Fruit fly (Drosophila melanogaster) whole organism, embryonic: ENCODE results near the gene CG34295.
A peak's percentile ranks its signal among the peaks of the same experiment; 100 is the strongest.

ENCODE experiments used
- Abd-B ChIP-seq: fragments of 200-800 bp; sonication (Bioruptor generic); optimal IDR thresholded peaks from 2 replicates; lab custom pipeline; 2018; ENCODE audit warnings: missing biosample characterization, mild to moderate bottlenecking, missing genetic modification characterization, moderate library complexity
- CG10543 ChIP-seq: fragments of 200-800 bp; sonication (Bioruptor generic); optimal IDR thresholded peaks from 3 replicates; lab custom pipeline; 2017; ENCODE audit warnings: missing biosample characterization, mild to moderate bottlenecking, missing genetic modification characterization, moderate library complexity
- CG12071 ChIP-seq: fragments of 200-800 bp; sonication (Bioruptor generic); optimal IDR thresholded peaks from 3 replicates; lab custom pipeline; 2018; ENCODE audit warnings: missing biosample characterization, mild to moderate bottlenecking, missing genetic modification characterization
- CG12236 ChIP-seq: fragments of 200-800 bp; sonication (Bioruptor generic); optimal IDR thresholded peaks from 2 replicates; lab custom pipeline; 2016; ENCODE audit warnings: missing biosample characterization, missing genetic modification characterization
- CG12659 ChIP-seq: fragments of 200-800 bp; sonication (Bioruptor generic); optimal IDR thresholded peaks from 3 replicates; lab custom pipeline; 2017; ENCODE audit warnings: mild to moderate bottlenecking, missing biosample characterization, missing genetic modification reagents, missing genetic modification characterization
- CG13287 ChIP-seq: fragments of 200-800 bp; sonication (Bioruptor generic); IDR thresholded peaks from 2 replicates; pipeline ENCODE4 v1.3.6; 2022; ENCODE audit warnings: missing biosample characterization, missing genetic modification characterization; ENCODE audit not compliant: partially characterized antibody
- CG13624 ChIP-seq: fragments of 200-800 bp; sonication (Bioruptor generic); optimal IDR thresholded peaks from 2 replicates; lab custom pipeline; 2016; ENCODE audit warnings: missing biosample characterization, missing genetic modification characterization
- CG15073 ChIP-seq: fragments of 200-800 bp; sonication (Bioruptor generic); optimal IDR thresholded peaks from 2 replicates; lab custom pipeline; 2016; ENCODE audit warnings: missing biosample characterization, missing genetic modification characterization
- CG15479 ChIP-seq: fragments of 200-800 bp; sonication (Bioruptor generic); optimal IDR thresholded peaks from 3 replicates; lab custom pipeline; 2019; ENCODE audit warnings: missing biosample characterization, mild to moderate bottlenecking, missing genetic modification characterization, moderate library complexity
- CG15514 ChIP-seq: fragments of 200-800 bp; sonication (Bioruptor generic); optimal IDR thresholded peaks from 3 replicates; lab custom pipeline; 2017; ENCODE audit warnings: missing biosample characterization, missing genetic modification characterization, mild to moderate bottlenecking, moderate library complexity, missing genetic modification reagents
- CG1647 ChIP-seq: fragments of 200-800 bp; sonication (Bioruptor generic); optimal IDR thresholded peaks from 3 replicates; lab custom pipeline; 2016; ENCODE audit warnings: missing biosample characterization, missing genetic modification characterization
- CG17186 ChIP-seq: fragments of 200-800 bp; sonication (Bioruptor generic); optimal IDR thresholded peaks from 3 replicates; lab custom pipeline; 2017; ENCODE audit warnings: missing biosample characterization, missing genetic modification reagents, missing genetic modification characterization
- CG30020 ChIP-seq: fragments of 200-800 bp; optimal IDR thresholded peaks from 2 replicates; lab custom pipeline; 2019; ENCODE audit warnings: missing biosample characterization, mild to moderate bottlenecking, missing genetic modification characterization, moderate library complexity
- CG34224 ChIP-seq: fragments of 200-800 bp; sonication (Bioruptor generic); IDR thresholded peaks from 3 replicates; pipeline ENCODE4 v1.3.6; 2022; ENCODE audit warnings: missing biosample characterization, missing genetic modification characterization; ENCODE audit not compliant: partially characterized antibody
- CG34422 ChIP-seq: fragments of 200-800 bp; sonication (Bioruptor generic); IDR thresholded peaks from 3 replicates; pipeline ENCODE4 v1.3.6; 2022; ENCODE audit warnings: missing biosample characterization, missing genetic modification characterization
- CG4617 ChIP-seq: fragments of 200-800 bp; sonication (Bioruptor generic); optimal IDR thresholded peaks from 3 replicates; lab custom pipeline; 2016; ENCODE audit warnings: missing biosample characterization, missing genetic modification characterization, borderline replicate concordance
- CG4707 ChIP-seq: fragments of 200-800 bp; sonication (Bioruptor generic); optimal IDR thresholded peaks from 2 replicates; lab custom pipeline; 2018; ENCODE audit warnings: missing biosample characterization, mild to moderate bottlenecking, missing genetic modification characterization, moderate library complexity
- CG6272 ChIP-seq: fragments of 200-800 bp; sonication (Bioruptor generic); IDR thresholded peaks from 2 replicates; pipeline ENCODE4 v1.3.6; 2022; ENCODE audit warnings: missing biosample characterization, missing genetic modification characterization
- CG6683 ChIP-seq: fragments of 200-800 bp; sonication (Bioruptor generic); optimal IDR thresholded peaks from 2 replicates; lab custom pipeline; 2017; ENCODE audit warnings: missing biosample characterization, mild to moderate bottlenecking, missing genetic modification characterization, missing genetic modification reagents
- CG7987 ChIP-seq: fragments of 200-800 bp; sonication (Bioruptor generic); optimal IDR thresholded peaks from 2 replicates; lab custom pipeline; 2018; ENCODE audit warnings: missing biosample characterization, mild to moderate bottlenecking, missing genetic modification characterization, moderate library complexity
- CG8290 ChIP-seq, 3 experiments: fragments of 200-800 bp; sonication (Bioruptor generic); optimal IDR thresholded peaks; 2 replicates each; lab custom pipeline; 2016 to 2019; ENCODE audit warnings: missing biosample characterization in 3 of 3, missing genetic modification characterization in 3 of 3, mild to moderate bottlenecking in 2 of 3, moderate library complexity in 1 of 3
- CG9215 ChIP-seq: fragments of 200-800 bp; sonication (Bioruptor generic); IDR thresholded peaks from 2 replicates; pipeline ENCODE4 v1.3.6; 2022; ENCODE audit warnings: missing biosample characterization, missing genetic modification characterization
- CTCF ChIP-seq: fragments of 200-800 bp; sonication (Bioruptor generic); optimal IDR thresholded peaks from 2 replicates; lab custom pipeline; 2017; ENCODE audit warnings: missing biosample characterization, mild to moderate bottlenecking, missing genetic modification characterization, moderate library complexity
- CrebB ChIP-seq: fragments of 200-800 bp; sonication (Bioruptor generic); optimal IDR thresholded peaks from 3 replicates; lab custom pipeline; 2018; ENCODE audit warnings: missing biosample characterization, mild to moderate bottlenecking, missing genetic modification characterization
- Dbx ChIP-seq: fragments of 200-800 bp; sonication (Bioruptor generic); IDR thresholded peaks from 3 replicates; pipeline ENCODE4 v1.3.6; 2022; ENCODE audit warnings: missing biosample characterization, missing genetic modification characterization
- E2f1 ChIP-seq: fragments of 200-800 bp; sonication (Bioruptor generic); IDR thresholded peaks from 2 replicates; pipeline ENCODE4 v1.3.6; 2022; ENCODE audit warnings: missing biosample characterization, missing genetic modification characterization
- E2f2 ChIP-seq: fragments of 200-800 bp; sonication (Bioruptor generic); IDR thresholded peaks from 2 replicates; pipeline ENCODE4 v1.3.6; 2022; ENCODE audit warnings: missing biosample characterization, missing genetic modification characterization
- HLH4C ChIP-seq: fragments of 200-800 bp; sonication (Bioruptor generic); IDR thresholded peaks from 3 replicates; pipeline ENCODE4 v1.3.6; 2022; ENCODE audit warnings: missing biosample characterization, missing genetic modification characterization; ENCODE audit not compliant: partially characterized antibody
- HmgZ ChIP-seq: fragments of 200-800 bp; sonication (Bioruptor generic); optimal IDR thresholded peaks from 2 replicates; lab custom pipeline; 2018; ENCODE audit warnings: missing biosample characterization, mild to moderate bottlenecking, missing genetic modification characterization
- Meics ChIP-seq: fragments of 200-800 bp; sonication (Bioruptor generic); optimal IDR thresholded peaks from 2 replicates; lab custom pipeline; 2017; ENCODE audit warnings: missing biosample characterization, mild to moderate bottlenecking, missing genetic modification characterization
- NFAT ChIP-seq: fragments of 200-800 bp; sonication (Bioruptor generic); IDR thresholded peaks from 2 replicates; pipeline ENCODE4 v1.3.6; 2022; ENCODE audit warnings: missing biosample characterization, missing genetic modification characterization
- Nf-YA ChIP-seq: fragments of 200-800 bp; sonication (Bioruptor generic); IDR thresholded peaks from 2 replicates; pipeline ENCODE4 v1.3.6; 2022; ENCODE audit warnings: missing biosample characterization, missing genetic modification characterization
- Oaz ChIP-seq: fragments of 200-800 bp; sonication (Bioruptor generic); IDR thresholded peaks from 2 replicates; pipeline ENCODE4 v1.3.6; 2022; ENCODE audit warnings: missing biosample characterization, missing genetic modification characterization
- Scr ChIP-seq: fragments of 200-800 bp; sonication (Bioruptor generic); IDR thresholded peaks from 2 replicates; pipeline ENCODE4 v1.3.6; 2022; ENCODE audit warnings: missing biosample characterization, missing genetic modification characterization; ENCODE audit not compliant: partially characterized antibody
- Sin3A ChIP-seq: fragments of >200 bp; optimal IDR thresholded peaks from 2 replicates; lab custom pipeline; 2018
- abd-A ChIP-seq: fragments of 200-800 bp; sonication (Bioruptor generic); optimal IDR thresholded peaks from 3 replicates; lab custom pipeline; 2019; ENCODE audit warnings: missing biosample characterization, mild to moderate bottlenecking, missing genetic modification characterization, moderate library complexity
- ato ChIP-seq: fragments of 200-800 bp; sonication (Bioruptor generic); IDR thresholded peaks from 2 replicates; pipeline ENCODE4 v1.3.6; 2022; ENCODE audit warnings: missing biosample characterization, missing genetic modification characterization; ENCODE audit not compliant: partially characterized antibody
- cad ChIP-seq: fragments of >200 bp; optimal IDR thresholded peaks from 2 replicates; lab custom pipeline; 2017; ENCODE audit warnings: missing biosample characterization, missing genetic modification characterization
- ewg ChIP-seq: fragments of 200-800 bp; sonication (Bioruptor generic); optimal IDR thresholded peaks from 3 replicates; lab custom pipeline; 2017; ENCODE audit warnings: mild to moderate bottlenecking, missing biosample characterization, missing genetic modification reagents, missing genetic modification characterization
- grn ChIP-seq: fragments of 200-800 bp; sonication (Bioruptor generic); optimal IDR thresholded peaks from 3 replicates; lab custom pipeline; 2017; ENCODE audit warnings: missing biosample characterization, missing genetic modification characterization
- gsb-n ChIP-seq: fragments of 200-800 bp; sonication (Bioruptor generic); optimal IDR thresholded peaks from 3 replicates; lab custom pipeline; 2018; ENCODE audit warnings: missing biosample characterization, mild to moderate bottlenecking, missing genetic modification characterization
- lab ChIP-seq: fragments of 200-800 bp; sonication (Bioruptor generic); optimal IDR thresholded peaks from 3 replicates; lab custom pipeline; 2017; ENCODE audit warnings: missing biosample characterization, missing genetic modification characterization, mild to moderate bottlenecking, moderate library complexity, missing genetic modification reagents
- mam ChIP-seq: fragments of 200-800 bp; sonication (Bioruptor generic); optimal IDR thresholded peaks from 3 replicates; lab custom pipeline; 2016; ENCODE audit warnings: missing biosample characterization, missing genetic modification characterization
- sc ChIP-seq, 3 experiments: fragments of >200 bp in 2 of 3; fragments of 200-800 bp in 1 of 3; sonication (Bioruptor generic) in 1 of 3; optimal IDR thresholded peaks; 2 replicates in 2 of 3; 3 replicates in 1 of 3; lab custom pipeline; 2017; ENCODE audit warnings: mild to moderate bottlenecking in 1 of 3, missing biosample characterization in 1 of 3, missing genetic modification characterization in 1 of 3, missing genetic modification reagents in 1 of 3
- tap ChIP-seq: fragments of 200-800 bp; optimal IDR thresholded peaks from 3 replicates; lab custom pipeline; 2019; ENCODE audit warnings: missing biosample characterization, mild to moderate bottlenecking, missing genetic modification characterization, moderate library complexity
- trh ChIP-seq: fragments of 200-800 bp; sonication (Bioruptor generic); optimal IDR thresholded peaks from 2 replicates; lab custom pipeline; 2016; ENCODE audit warnings: missing biosample characterization, missing genetic modification characterization
- usp ChIP-seq: fragments of >200 bp; optimal IDR thresholded peaks from 2 replicates; lab custom pipeline; 2017; ENCODE audit warnings: missing biosample characterization, missing genetic modification characterization
- wek ChIP-seq: fragments of 200-800 bp; sonication (Bioruptor generic); optimal IDR thresholded peaks from 3 replicates; lab custom pipeline; 2018; ENCODE audit warnings: missing biosample characterization, mild to moderate bottlenecking, missing genetic modification characterization, moderate library complexity

Gene CG34295

DNA sequence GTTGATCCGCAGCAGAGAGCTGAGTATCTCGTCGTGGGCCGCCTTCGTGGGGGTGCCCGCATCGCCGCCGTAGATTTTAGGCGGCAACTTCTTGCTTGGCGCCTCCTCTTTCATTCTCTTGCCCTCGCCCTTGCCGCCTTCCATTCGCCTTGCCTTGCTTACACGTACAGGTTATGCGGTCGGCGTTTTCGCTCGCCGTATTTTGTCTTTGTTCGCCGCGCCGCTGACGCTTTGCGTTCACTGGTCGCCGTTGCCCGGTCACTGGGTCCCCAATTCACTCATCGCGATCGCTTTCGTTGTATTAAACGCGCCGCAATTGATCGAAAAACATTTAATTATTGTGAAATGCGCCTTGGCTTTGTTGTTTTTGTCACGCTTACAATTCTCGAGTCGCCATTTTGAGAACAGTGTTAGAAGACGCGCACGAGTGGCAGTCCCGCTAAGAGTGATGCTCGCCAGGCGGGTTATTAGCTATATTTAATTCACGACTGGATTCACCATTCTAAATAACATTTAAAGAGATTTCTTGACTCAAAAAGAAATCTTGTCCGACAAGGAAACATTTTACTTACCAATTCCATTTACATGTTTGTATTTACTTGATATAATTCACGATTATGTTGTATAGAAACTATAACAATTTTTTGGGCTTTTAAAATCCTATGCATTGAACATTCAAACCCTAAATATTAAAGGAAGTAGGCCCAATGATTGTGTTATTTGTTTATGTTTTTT is 21.7 kb downstream of the CG34295 start, which contains the start of gene wdn (continued):
- TF ChIP-seq gsb-n (tag; lab: Kevin White, UChicago) (peak; percentile 63), CG15479 (GFP tag; lab: Kevin White, UChicago) (no peak), CTCF (GFP tag; lab: Kevin White, UChicago) (no peak), ewg (no peak), cad (GFP tag; lab: Kevin White, UChicago) (no peak), Sin3A (lab: Kevin White, UChicago) (peak; percentile 42), wek (no peak), HLH4C (0 out of 3 replicates have a peak, but pooled peaks have one; percentile 7), CG9215 (no peak), CG15073 (GFP tag; lab: Kevin White, UChicago) (no peak), CG13624 (GFP tag; lab: Kevin White, UChicago) (peak; percentile 59), Oaz (no peak), CG6683 (GFP tag; lab: Kevin White, UChicago) (no peak), CG10543 (no peak), CG13287 (GFP tag; lab: Robert Waterston, UW) (peak; percentile 54; the same call in 1 of the 2 replicates), CG1647 (GFP tag; lab: Kevin White, UChicago) (no peak), Meics (GFP tag; lab: Kevin White, UChicago) (no peak), CG34224 (GFP tag; lab: Robert Waterston, UW) (peak; percentile 45; the same call in 2 of the 3 replicates), CG4617 (GFP tag; lab: Kevin White, UChicago) (peak; percentile 5), Nf-YA (no peak), CG12071 (GFP tag; lab: Kevin White, UChicago) (no peak), CG30020 (no peak), abd-A (tag; lab: Kevin White, UChicago) (no peak), Abd-B (no peak), CG15514 (GFP tag; lab: Kevin White, UChicago) (peak; percentile 92), sc (optimal IDR thresholded peaks at IDR 0.05; lab: Kevin White, UChicago) (no peak), sc (GFP tag; optimal IDR thresholded peaks at IDR 0.05; lab: Kevin White, UChicago) (no peak), grn (GFP tag; lab: Kevin White, UChicago) (no peak), trh (GFP tag; lab: Kevin White, UChicago) (no peak), ato (GFP tag; lab: Robert Waterston, UW) (no peak), HmgZ (tag; lab: Kevin White, UChicago) (peak; percentile 1), CG34422 (GFP tag; lab: Robert Waterston, UW) (peak; percentile 92; the same call in 2 of the 3 replicates), usp (GFP tag; lab: Kevin White, UChicago) (no peak), CG7987 (GFP tag; lab: Kevin White, UChicago) (no peak), tap (tag; lab: Kevin White, UChicago) (no peak), E2f2 (peak; percentile 35; the same call in 1 of the 2 replicates), CG12236 (GFP tag; lab: Kevin White, UChicago) (no peak), CG12659 (peak; percentile 14), NFAT (GFP tag; lab: Robert Waterston, UW) (no peak), CG17186 (GFP tag; lab: Kevin White, UChicago) (peak; percentile 16), Dbx (peak; percentile 53; the same call in 1 of the 3 replicates), CG6272 (GFP tag; lab: Robert Waterston, UW) (no peak), lab (GFP tag; lab: Kevin White, UChicago) (no peak), E2f1 (GFP tag; lab: Robert Waterston, UW) (peak; percentile 50; the same call in 1 of the 2 replicates), CG8290 (GFP tag; optimal IDR thresholded peaks at IDR 0.05; lab: Kevin White, UChicago) (no peak), CG8290 (tag; optimal IDR thresholded peaks at IDR 0.05; lab: Kevin White, UChicago) (no peak), mam (GFP tag; lab: Kevin White, UChicago) (peak; percentile 5), Scr (peak; percentile 36; the same call in 1 of the 2 replicates), CG4707 (GFP tag; lab: Kevin White, UChicago) (no peak), CrebB (tag; lab: Kevin White, UChicago) (no peak)
